Fruit fly (Drosophila melanogaster) whole organism, adult: ENCODE measurements around the gene RfC3.

ENCODE experiments used
- CG14711 ChIP-seq: fragments of 200-800 bp; sonication (Bioruptor generic); optimal IDR thresholded peaks from 2 replicates; lab custom pipeline; 2018; ENCODE audit warnings: missing biosample characterization, mild to moderate bottlenecking, missing genetic modification characterization, moderate library complexity
- CG1620 ChIP-seq: fragments of 200-800 bp; sonication (Bioruptor generic); optimal IDR thresholded peaks from 2 replicates; lab custom pipeline; 2016; ENCODE audit warnings: missing biosample characterization, missing genetic modification characterization
- CG33017 ChIP-seq: fragments of 200-800 bp; sonication (Bioruptor generic); optimal IDR thresholded peaks from 2 replicates; lab custom pipeline; 2018; ENCODE audit warnings: missing biosample characterization, mild to moderate bottlenecking, missing genetic modification characterization, moderate library complexity
- Clk ChIP-seq: fragments of 200-800 bp; sonication (Bioruptor generic); optimal IDR thresholded peaks from 2 replicates; lab custom pipeline; 2017; ENCODE audit warnings: missing biosample characterization, missing genetic modification characterization
- kay ChIP-seq: fragments of 200-800 bp; sonication (Bioruptor generic); peaks from one replicate; lab custom pipeline; 2016; ENCODE audit warnings: missing biosample characterization, missing genetic modification characterization, borderline replicate concordance
- tj ChIP-seq: fragments of 200-800 bp; sonication (Bioruptor generic); optimal IDR thresholded peaks from 3 replicates; lab custom pipeline; 2017; ENCODE audit warnings: missing biosample characterization, mild to moderate bottlenecking, missing genetic modification characterization, moderate library complexity

- TF ChIP-seq kay (GFP tag; lab: Kevin White, UChicago) (no peak), Clk (GFP tag; lab: Kevin White, UChicago) (no peak), tj (GFP tag; lab: Kevin White, UChicago) (no peak), CG1620 (GFP tag; lab: Kevin White, UChicago) (no peak), CG33017 (tag; lab: Kevin White, UChicago) (no peak), CG14711 (tag; lab: Kevin White, UChicago) (no peak)
These were observed 6.6 kb downstream of the RfC3 start for dm6 chr2L:10425599-10425998.
